Worm (Caenorhabditis elegans) whole organism, young adult: ENCODE results near the gene C34B4.5.

ENCODE experiments used
- B0035.1 ChIP-seq: sonication (generic microtip); optimal IDR thresholded peaks from 2 replicates; lab custom pipeline; 2016; ENCODE audit warnings: missing genetic modification characterization, mild to moderate bottlenecking, missing compliant biosample characterization, missing genotype, missing genetic modification reagents
- F10E7.11 ChIP-seq: sonication (generic microtip); optimal IDR thresholded peaks from 2 replicates; lab custom pipeline; 2017; ENCODE audit warnings: mild to moderate bottlenecking, missing genetic modification characterization, moderate library complexity, missing compliant biosample characterization
- Y56A3A.18 ChIP-seq: fragments of 200-800 bp; sonication (Bioruptor generic); IDR thresholded peaks from 2 replicates; pipeline ENCODE4 v1.3.6; 2022; ENCODE audit warnings: missing genetic modification reagents, missing genetic modification characterization, missing compliant biosample characterization
- Y95B8A.8 ChIP-seq: fragments of 200-800 bp; sonication (Bioruptor generic); IDR thresholded peaks from 2 replicates; pipeline ENCODE4 v1.3.6; 2022; ENCODE audit warnings: missing genetic modification reagents, missing genetic modification characterization, missing compliant biosample characterization
- akir-1 ChIP-seq: fragments of 200-800 bp; sonication (Bioruptor generic); optimal IDR thresholded peaks from 2 replicates; lab custom pipeline; 2018; ENCODE audit warnings: mild to moderate bottlenecking, missing genetic modification characterization, moderate library complexity, missing compliant biosample characterization
- aptf-2 ChIP-seq: fragments of 200-800 bp; sonication (Bioruptor generic); conservative IDR thresholded peaks from 2 replicates; pipeline ENCODE4 v1.3.6; 2022; ENCODE audit warnings: missing genetic modification reagents, missing genetic modification characterization, missing compliant biosample characterization
- athp-1 ChIP-seq: sonication (generic microtip); optimal IDR thresholded peaks from 2 replicates; lab custom pipeline; 2017; ENCODE audit warnings: mild to moderate bottlenecking, missing genetic modification characterization, missing compliant biosample characterization
- ccch-3 ChIP-seq: fragments of 200-800 bp; sonication (Bioruptor generic); optimal IDR thresholded peaks from 2 replicates; lab custom pipeline; 2018; ENCODE audit warnings: mild to moderate bottlenecking, missing genetic modification characterization, missing compliant biosample characterization
- cebp-1 ChIP-seq, 2 experiments: fragments of 200-800 bp in 1 of 2; sonication (Bioruptor generic) in 1 of 2; sonication (generic microtip) in 1 of 2; IDR thresholded peaks in 1 of 2; optimal IDR thresholded peaks in 1 of 2; 2 replicates each; pipeline versions ENCODE4 v1.3.6 to Lab custom; 2017 to 2022; ENCODE audit warnings: missing compliant biosample characterization in 2 of 2, missing genetic modification characterization in 2 of 2, mild to moderate bottlenecking in 1 of 2, missing genetic modification reagents in 1 of 2, moderate library complexity in 1 of 2
- cebp-2 ChIP-seq: fragments of 200-800 bp; sonication (Bioruptor generic); IDR thresholded peaks from 2 replicates; pipeline ENCODE4 v1.3.6; 2022; ENCODE audit warnings: missing genetic modification characterization, missing compliant biosample characterization
- chd-7 ChIP-seq: sonication (generic microtip); optimal IDR thresholded peaks from 2 replicates; lab custom pipeline; 2016; ENCODE audit warnings: mild to moderate bottlenecking, missing genetic modification characterization, moderate library complexity, missing compliant biosample characterization
- efl-1 ChIP-seq: fragments of 150-350 bp; optimal IDR thresholded peaks from 2 replicates; lab custom pipeline; 2014; ENCODE audit warnings: missing biosample characterization, missing genetic modification reagents, missing genetic modification characterization
- egl-18 ChIP-seq: fragments of 200-800 bp; sonication (Bioruptor generic); IDR thresholded peaks from 2 replicates; pipeline ENCODE4 v1.3.6; 2022; ENCODE audit warnings: missing genetic modification reagents, missing genetic modification characterization, missing compliant biosample characterization
- egl-44 ChIP-seq: fragments of 200-800 bp; sonication (Bioruptor generic); IDR thresholded peaks from 2 replicates; pipeline ENCODE4 v1.3.6; 2022; ENCODE audit warnings: missing genetic modification reagents, missing genetic modification characterization, missing compliant biosample characterization
- ekl-4 ChIP-seq: fragments of 200-800 bp; sonication (Bioruptor generic); IDR thresholded peaks from 2 replicates; pipeline ENCODE4 v1.3.6; 2022; ENCODE audit warnings: missing genetic modification reagents, missing genetic modification characterization, missing compliant biosample characterization
- him-1 ChIP-seq: sonication (generic microtip); optimal IDR thresholded peaks from 2 replicates; lab custom pipeline; 2016; ENCODE audit warnings: missing genotype, missing genetic modification reagents, missing genetic modification characterization, missing compliant biosample characterization
- hrde-1 ChIP-seq: sonication (generic microtip); optimal IDR thresholded peaks from 2 replicates; lab custom pipeline; 2016; ENCODE audit warnings: missing genetic modification characterization, mild to moderate bottlenecking, missing compliant biosample characterization, moderate library complexity, missing genotype, missing genetic modification reagents, borderline replicate concordance
- let-526 ChIP-seq: fragments of 200-800 bp; sonication (Bioruptor generic); IDR thresholded peaks from 2 replicates; pipeline ENCODE4 v1.3.6; 2022; ENCODE audit warnings: missing genetic modification reagents, missing genetic modification characterization, missing compliant biosample characterization
- let-607 ChIP-seq, 2 experiments: fragments of 200-800 bp in 1 of 2; sonication (Bioruptor generic) in 1 of 2; sonication (generic microtip) in 1 of 2; optimal IDR thresholded peaks; 2 replicates each; lab custom pipeline; 2016 to 2018; ENCODE audit warnings: mild to moderate bottlenecking in 2 of 2, missing compliant biosample characterization in 2 of 2, missing genetic modification characterization in 2 of 2, moderate library complexity in 2 of 2, missing genotype in 1 of 2
- lin-26 ChIP-seq: fragments of 200-800 bp; sonication (Bioruptor generic); IDR thresholded peaks from 2 replicates; pipeline ENCODE4 v1.3.6; 2022; ENCODE audit warnings: missing genetic modification reagents, missing genetic modification characterization, missing compliant biosample characterization
- lin-35 ChIP-seq, 3 experiments: fragments of 150-350 bp in 2 of 3; sonication (generic microtip) in 1 of 3; optimal IDR thresholded peaks; 2 replicates each; lab custom pipeline; 2014 to 2018; ENCODE audit warnings: missing biosample characterization in 3 of 3, missing genetic modification characterization in 3 of 3, missing genetic modification reagents in 3 of 3
- lin-40 ChIP-seq: sonication (generic microtip); optimal IDR thresholded peaks from 2 replicates; lab custom pipeline; 2016; ENCODE audit warnings: missing genetic modification characterization, mild to moderate bottlenecking, missing compliant biosample characterization, missing genotype, missing genetic modification reagents
- lir-1 ChIP-seq: fragments of 200-800 bp; sonication (Bioruptor generic); conservative IDR thresholded peaks from 2 replicates; pipeline ENCODE4 v1.3.6; 2022; ENCODE audit warnings: missing genetic modification reagents, missing genetic modification characterization, missing compliant biosample characterization
- madf-3 ChIP-seq: fragments of 200-800 bp; sonication (Bioruptor generic); IDR thresholded peaks from 2 replicates; pipeline ENCODE4 v1.3.6; 2022; ENCODE audit warnings: missing genetic modification reagents, missing genetic modification characterization, missing compliant biosample characterization
- madf-6 ChIP-seq: fragments of 200-800 bp; sonication (Bioruptor generic); IDR thresholded peaks from 2 replicates; pipeline ENCODE4 v1.3.6; 2022; ENCODE audit warnings: missing genetic modification reagents, missing genetic modification characterization, missing compliant biosample characterization
- mcd-1 ChIP-seq: fragments of 200-800 bp; sonication (Bioruptor generic); IDR thresholded peaks from 2 replicates; pipeline ENCODE4 v1.3.6; 2022; ENCODE audit warnings: missing genetic modification reagents, missing genetic modification characterization, missing compliant biosample characterization
- mel-28 ChIP-seq: sonication (generic microtip); optimal IDR thresholded peaks from 2 replicates; lab custom pipeline; 2016; ENCODE audit warnings: borderline replicate concordance, mild to moderate bottlenecking, missing genetic modification characterization, missing compliant biosample characterization
- mes-4 ChIP-seq: sonication (generic microtip); optimal IDR thresholded peaks from 2 replicates; lab custom pipeline; 2016; ENCODE audit warnings: missing genotype, missing genetic modification characterization, missing compliant biosample characterization
- mxl-1 ChIP-seq: sonication (generic microtip); optimal IDR thresholded peaks from 2 replicates; lab custom pipeline; 2016; ENCODE audit warnings: missing genetic modification characterization, missing compliant biosample characterization
- nhr-179 ChIP-seq: sonication (generic microtip); optimal IDR thresholded peaks from 2 replicates; lab custom pipeline; 2016; ENCODE audit warnings: mild to moderate bottlenecking, missing genetic modification characterization, missing compliant biosample characterization
- nhr-27 ChIP-seq: fragments of 200-800 bp; sonication (Bioruptor generic); optimal IDR thresholded peaks from 2 replicates; lab custom pipeline; 2018; ENCODE audit warnings: mild to moderate bottlenecking, missing genetic modification characterization, moderate library complexity, missing compliant biosample characterization
- nhr-90 ChIP-seq: sonication (generic microtip); optimal IDR thresholded peaks from 2 replicates; lab custom pipeline; 2016; ENCODE audit warnings: missing genotype, mild to moderate bottlenecking, missing genetic modification characterization, missing compliant biosample characterization
- pbrm-1 ChIP-seq: fragments of 200-800 bp; sonication (Bioruptor generic); IDR thresholded peaks from 2 replicates; pipeline ENCODE4 v1.3.6; 2022; ENCODE audit warnings: missing genetic modification reagents, missing genetic modification characterization, missing compliant biosample characterization
- rec-8 ChIP-seq, 2 experiments: sonication (generic microtip); optimal IDR thresholded peaks; 2 replicates each; lab custom pipeline; 2016; ENCODE audit warnings: mild to moderate bottlenecking in 2 of 2, missing genetic modification characterization in 2 of 2, missing genetic modification reagents in 2 of 2, missing genotype in 2 of 2, missing biosample characterization in 1 of 2, missing compliant biosample characterization in 1 of 2, moderate library complexity in 1 of 2
- repo-1 ChIP-seq: sonication (generic microtip); optimal IDR thresholded peaks from 2 replicates; lab custom pipeline; 2017; ENCODE audit warnings: mild to moderate bottlenecking, missing genetic modification characterization, missing compliant biosample characterization
- rpc-1 ChIP-seq, 2 experiments: fragments of 150-350 bp in 1 of 2; sonication (generic microtip) in 1 of 2; optimal IDR thresholded peaks; 2 replicates each; lab custom pipeline; 2014 to 2018; ENCODE audit warnings: missing biosample characterization in 1 of 2, missing genetic modification characterization in 1 of 2, missing genetic modification reagents in 1 of 2, missing genotype in 1 of 2
- sea-2 ChIP-seq: fragments of 200-800 bp; sonication (Bioruptor generic); IDR thresholded peaks from 2 replicates; pipeline ENCODE4 v1.3.6; 2022; ENCODE audit warnings: missing genetic modification characterization, missing compliant biosample characterization
- snpc-1.1 ChIP-seq: sonication (generic microtip); optimal IDR thresholded peaks from 2 replicates; lab custom pipeline; 2017; ENCODE audit warnings: missing genetic modification characterization, mild to moderate bottlenecking, missing compliant biosample characterization, antibody characterized with exemption, moderate library complexity, missing genotype, missing genetic modification reagents; ENCODE audit not compliant: insufficient read depth
- snpc-3.4 ChIP-seq: sonication (generic microtip); optimal IDR thresholded peaks from 2 replicates; lab custom pipeline; 2017; ENCODE audit warnings: missing genetic modification characterization, mild to moderate bottlenecking, missing compliant biosample characterization, antibody characterized with exemption, moderate library complexity, missing genotype, missing genetic modification reagents
- snpc-4 ChIP-seq, 5 experiments: fragments of 150-350 bp in 1 of 5; sonication (generic microtip) in 4 of 5; optimal IDR thresholded peaks; 2 replicates each; lab custom pipeline; 2014 to 2018; ENCODE audit warnings: missing genetic modification characterization in 5 of 5, missing biosample characterization in 3 of 5, antibody characterized with exemption in 2 of 5, mild to moderate bottlenecking in 2 of 5, missing compliant biosample characterization in 2 of 5, missing genotype in 2 of 5, moderate library complexity in 2 of 5, missing genetic modification reagents in 1 of 5
- tbp1 ChIP-seq: fragments of 200-800 bp; sonication (Bioruptor generic); optimal IDR thresholded peaks from 2 replicates; lab custom pipeline; 2018; ENCODE audit warnings: mild to moderate bottlenecking, missing genetic modification characterization, missing compliant biosample characterization
- unc-130 ChIP-seq: sonication (generic microtip); optimal IDR thresholded peaks from 2 replicates; lab custom pipeline; 2016; ENCODE audit warnings: missing genetic modification reagents, missing genetic modification characterization, missing compliant biosample characterization
- zim-3 ChIP-seq: sonication (generic microtip); optimal IDR thresholded peaks from 2 replicates; lab custom pipeline; 2017; ENCODE audit warnings: mild to moderate bottlenecking, missing genetic modification characterization, moderate library complexity, missing compliant biosample characterization

The C34B4.5 gene

DNA sequence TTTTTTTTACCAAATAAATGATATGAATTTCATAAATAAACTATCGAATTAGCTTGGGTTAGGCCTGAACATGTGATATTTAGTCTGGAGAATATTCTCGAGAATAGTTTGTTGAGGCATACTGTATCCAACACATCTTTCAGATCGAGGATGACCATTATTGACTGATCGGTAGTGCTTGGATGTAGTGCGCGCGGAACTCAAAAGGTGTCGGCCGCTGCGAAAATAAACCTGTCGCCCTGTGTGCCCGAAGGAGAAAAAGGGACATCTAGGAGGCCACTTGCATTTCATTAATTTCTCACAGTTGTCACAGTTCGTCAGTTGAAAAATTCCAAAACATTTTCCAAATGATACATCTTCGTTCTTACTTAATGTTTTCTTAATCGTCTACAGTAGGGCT is 31.6 kb upstream of the C34B4.5 start:
- TF ChIP-seq repo-1 = no peak
- no peak for TF ChIP-seq egl-18 (GFP tag; lab: Robert Waterston, UW)
- no peak for TF ChIP-seq B0035.1 (tag; lab: Kevin White, UChicago)
- TF ChIP-seq nhr-179 (tag; lab: Kevin White, UChicago) = no peak
- TF ChIP-seq nhr-90 (tag; lab: Kevin White, UChicago) = no peak
- no peak for TF ChIP-seq Y95B8A.8 (GFP tag; lab: Robert Waterston, UW)
- peak; percentile 89 for TF ChIP-seq snpc-1.1
- TF ChIP-seq lir-1 (GFP tag; lab: Robert Waterston, UW) = no peak
- TF ChIP-seq madf-6 = no peak
- TF ChIP-seq cebp-2 (GFP tag; lab: Robert Waterston, UW) = 0 out of 2 replicates have a peak, but pooled peaks have one; percentile 44
- TF ChIP-seq mes-4 (tag; lab: Kevin White, UChicago) = no peak
- peak; percentile 19 for TF ChIP-seq tbp1
- TF ChIP-seq him-1 (tag; lab: Kevin White, UChicago) = no peak
- TF ChIP-seq snpc-4 (GFP tag; optimal IDR thresholded peaks at IDR 0.05; lab: Kevin White, UChicago) = peak; percentile 76
- TF ChIP-seq snpc-4 (tag; optimal IDR thresholded peaks at IDR 0.05; lab: Kevin White, UChicago) = peak in 3 of 4 experiments; percentile 75 to 93 (median 91)
- peak; percentile 17 for TF ChIP-seq snpc-3.4 (tag; lab: Kevin White, UChicago)
- TF ChIP-seq F10E7.11 = no peak
- no peak for TF ChIP-seq ekl-4 (GFP tag; lab: Robert Waterston, UW)
- TF ChIP-seq lin-35 (GFP tag; optimal IDR thresholded peaks at IDR 0.05; lab: Kevin White, UChicago) = no peak
- TF ChIP-seq, all 124 proteins: peak for 5

DNA sequence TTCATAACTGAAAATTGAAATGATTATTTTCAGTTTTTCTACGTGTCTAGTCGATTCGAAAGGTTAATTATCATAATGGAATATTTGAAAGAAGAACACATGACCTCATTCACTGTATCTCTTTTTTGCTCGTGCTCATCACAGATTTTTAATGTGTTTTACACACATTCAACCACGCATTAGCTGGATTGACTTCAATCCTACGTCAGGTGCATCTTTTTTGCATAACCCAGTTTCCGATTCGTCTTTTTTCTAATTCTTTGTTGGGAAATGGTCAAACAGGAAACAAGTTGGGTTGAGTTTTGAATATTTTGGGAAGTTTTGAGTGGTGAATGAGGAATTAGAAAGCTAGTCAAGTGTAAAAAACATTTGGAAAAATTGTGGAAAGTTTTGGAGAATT is 25.5 kb upstream of the C34B4.5 start:
- TF ChIP-seq efl-1 (GFP tag; lab: Kevin White, UChicago) (no peak), rpc-1 (optimal IDR thresholded peaks at IDR 0.05; lab: Kevin White, UChicago) (no peak), rpc-1 (tag; optimal IDR thresholded peaks at IDR 0.05; lab: Kevin White, UChicago) (no peak), sea-2 (GFP tag; lab: Robert Waterston, UW) (no peak), ccch-3 (GFP tag; lab: Kevin White, UChicago) (no peak), egl-44 (GFP tag; lab: Robert Waterston, UW) (no peak), lin-26 (GFP tag; lab: Robert Waterston, UW) (no peak), hrde-1 (tag; lab: Kevin White, UChicago) (no peak), lin-40 (no peak), chd-7 (tag; lab: Kevin White, UChicago) (no peak), let-526 (GFP tag; lab: Robert Waterston, UW) (no peak), nhr-90 (tag; lab: Kevin White, UChicago) (no peak)

DNA sequence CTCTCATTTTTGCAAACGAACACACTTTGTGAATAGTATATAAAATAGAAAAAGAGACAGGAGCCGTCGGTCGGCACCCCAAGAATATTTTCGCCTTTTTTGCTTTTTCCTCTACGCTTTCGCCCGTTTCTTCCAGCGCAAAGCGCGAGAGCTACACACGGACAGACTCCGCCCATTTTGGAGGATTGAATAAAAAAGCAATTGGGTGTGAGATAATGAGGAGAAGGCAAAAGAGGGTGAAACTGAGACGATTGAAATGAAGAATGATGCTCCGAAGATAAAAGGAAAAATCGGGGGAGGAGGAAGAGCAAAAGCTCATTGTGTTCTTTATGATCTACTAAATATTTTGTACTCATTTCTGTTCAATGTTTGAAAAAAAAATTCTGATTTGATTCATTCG is 24.7 kb upstream of the C34B4.5 start, which contains the start of gene C34B4.3:
Gene C34B4.3, minus strand, starts transcription at position 101 of the 400 bp plus-strand sequence.
- TF ChIP-seq zim-3 (tag; lab: Kevin White, UChicago) = no peak
- TF ChIP-seq aptf-2 (GFP tag; lab: Robert Waterston, UW) = no peak
- no peak for TF ChIP-seq cebp-1 (GFP tag; IDR thresholded peaks at IDR 0.05; lab: Robert Waterston, UW)
- no peak for TF ChIP-seq cebp-1 (tag; optimal IDR thresholded peaks at IDR 0.05; lab: Kevin White, UChicago)
- TF ChIP-seq mel-28 = no peak
- no peak for TF ChIP-seq mcd-1
- no peak for TF ChIP-seq snpc-4 (GFP tag; optimal IDR thresholded peaks at IDR 0.05; lab: Kevin White, UChicago)
- TF ChIP-seq snpc-4 (tag; optimal IDR thresholded peaks at IDR 0.05; lab: Kevin White, UChicago) = no peak
- TF ChIP-seq pbrm-1 (GFP tag; lab: Robert Waterston, UW) = no peak
- TF ChIP-seq athp-1 (tag; lab: Kevin White, UChicago) = no peak
- no peak for TF ChIP-seq Y95B8A.8 (GFP tag; lab: Robert Waterston, UW)
- TF ChIP-seq mxl-1 (tag; lab: Kevin White, UChicago) = no peak
- TF ChIP-seq madf-3 = no peak
- TF ChIP-seq Y56A3A.18 (GFP tag; lab: Robert Waterston, UW) = no peak
- no peak for TF ChIP-seq akir-1 (GFP tag; lab: Kevin White, UChicago)
- TF ChIP-seq rec-8 (tag; optimal IDR thresholded peaks at IDR 0.05; lab: Kevin White, UChicago) = no peak
- TF ChIP-seq nhr-27 (tag; lab: Kevin White, UChicago) = no peak
- TF ChIP-seq unc-130 (GFP tag; lab: Kevin White, UChicago) = no peak
- TF ChIP-seq let-607 (tag; optimal IDR thresholded peaks at IDR 0.05; lab: Kevin White, UChicago) = no peak
- TF ChIP-seq, all 124 proteins: peak for 0
